Fruit fly (Drosophila melanogaster) ovary, adult (tissue): ENCODE measurements around the gene Rab39.

Experiments used
- CG17801 ChIP-seq: fragments of 200-800 bp; optimal IDR thresholded peaks from 2 replicates; lab custom pipeline; 2019; ENCODE audit warnings: missing biosample characterization, mild to moderate bottlenecking, missing genetic modification characterization, moderate library complexity; ENCODE audit not compliant: partially characterized antibody

Gene Rab39

DNA sequence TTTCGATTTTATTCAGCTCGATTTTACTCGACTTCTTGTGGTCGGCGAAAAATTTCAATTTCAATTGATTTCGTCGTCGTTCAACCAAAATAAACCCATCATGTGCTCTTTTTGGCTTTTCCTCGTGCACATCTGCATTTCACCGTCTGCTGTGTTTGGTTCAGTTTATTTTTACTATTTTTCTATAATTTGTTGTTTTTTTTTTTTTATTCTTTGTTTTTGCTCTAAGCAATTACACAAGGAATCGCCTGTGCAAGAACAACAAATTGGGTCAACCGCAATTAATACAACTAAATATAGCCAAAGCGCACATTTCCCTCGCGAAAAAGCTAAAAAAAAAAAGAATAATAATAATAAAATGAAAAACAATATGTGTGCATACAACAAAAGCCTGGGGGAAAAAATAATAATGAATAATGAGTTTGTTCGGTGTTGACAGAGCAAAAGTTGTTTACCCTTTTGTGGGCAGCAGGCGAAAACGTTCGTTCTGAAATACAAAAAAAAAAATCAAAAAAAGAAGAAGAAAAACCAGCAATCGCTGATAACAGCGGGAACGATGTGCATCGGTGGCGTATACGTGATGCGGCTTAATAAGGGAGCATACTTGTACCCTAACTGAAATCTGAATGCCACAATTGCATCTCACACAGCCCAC lies 35.0 kb upstream of the Rab39 start:
- TF ChIP-seq CG17801 = no peak

DNA sequence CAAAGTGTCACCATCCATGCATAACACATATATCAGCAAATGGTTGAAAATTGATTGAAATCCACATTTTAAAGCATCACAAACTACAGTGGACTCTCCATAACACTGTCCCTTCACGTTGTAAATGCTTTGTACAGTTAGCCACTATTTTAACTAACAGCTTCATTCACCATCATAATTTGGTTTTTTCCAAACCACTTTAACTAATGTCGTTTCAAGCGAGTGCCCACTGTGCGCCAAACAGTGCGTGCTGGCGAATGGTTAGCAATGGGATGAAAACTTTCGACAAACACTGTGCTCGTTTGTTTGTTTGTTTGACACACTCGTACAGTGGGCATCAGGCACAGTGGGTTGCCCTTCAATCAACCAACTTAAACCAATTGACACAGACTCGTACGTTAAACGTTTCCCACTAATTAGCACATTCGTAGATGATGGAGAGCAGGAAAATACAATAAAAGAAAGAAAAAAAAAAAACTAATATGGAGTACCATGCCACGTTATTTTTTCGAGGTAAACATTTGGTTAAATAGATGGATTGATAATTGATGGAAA lies 34.4 kb upstream of the Rab39 start:
- peak; percentile 85 for TF ChIP-seq CG17801

DNA sequence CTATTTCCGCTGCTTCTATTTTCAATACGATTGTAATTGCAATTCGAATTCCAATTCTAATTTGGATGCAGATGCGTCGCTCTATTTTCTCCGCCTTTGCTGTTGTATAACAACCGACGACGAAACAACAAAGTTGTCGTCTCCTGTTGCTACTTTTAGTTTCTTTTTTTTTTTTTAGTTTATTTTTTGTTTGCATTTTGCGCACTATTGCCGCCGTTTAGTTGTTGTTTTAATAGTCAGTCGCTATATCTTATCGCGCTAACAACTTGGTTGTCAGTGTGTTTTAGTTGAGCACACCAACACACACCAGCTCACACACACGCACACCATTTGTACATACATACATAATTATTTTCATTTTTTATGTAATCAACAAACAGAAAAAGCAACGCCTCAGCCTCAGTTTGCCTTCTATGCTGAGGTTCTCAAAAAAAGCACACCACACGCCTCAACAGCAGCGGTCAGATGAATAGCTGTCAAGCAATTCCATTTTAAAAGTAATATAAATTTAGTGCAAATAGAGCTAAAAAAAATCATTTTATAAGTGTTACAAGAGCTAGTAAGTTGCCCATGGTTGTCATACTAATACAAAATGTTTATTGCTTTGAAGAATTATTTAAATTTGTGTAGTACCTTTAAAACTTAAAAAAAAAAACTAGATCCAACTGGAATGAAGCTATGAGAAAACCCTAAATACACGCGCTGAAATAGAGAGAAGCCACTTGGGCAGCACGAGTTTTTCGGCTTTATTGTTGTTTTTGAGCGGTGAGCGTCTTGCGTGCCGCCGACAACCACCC lies 33.2 kb upstream of the Rab39 start:
- TF ChIP-seq CG17801 = peak; percentile 5

DNA sequence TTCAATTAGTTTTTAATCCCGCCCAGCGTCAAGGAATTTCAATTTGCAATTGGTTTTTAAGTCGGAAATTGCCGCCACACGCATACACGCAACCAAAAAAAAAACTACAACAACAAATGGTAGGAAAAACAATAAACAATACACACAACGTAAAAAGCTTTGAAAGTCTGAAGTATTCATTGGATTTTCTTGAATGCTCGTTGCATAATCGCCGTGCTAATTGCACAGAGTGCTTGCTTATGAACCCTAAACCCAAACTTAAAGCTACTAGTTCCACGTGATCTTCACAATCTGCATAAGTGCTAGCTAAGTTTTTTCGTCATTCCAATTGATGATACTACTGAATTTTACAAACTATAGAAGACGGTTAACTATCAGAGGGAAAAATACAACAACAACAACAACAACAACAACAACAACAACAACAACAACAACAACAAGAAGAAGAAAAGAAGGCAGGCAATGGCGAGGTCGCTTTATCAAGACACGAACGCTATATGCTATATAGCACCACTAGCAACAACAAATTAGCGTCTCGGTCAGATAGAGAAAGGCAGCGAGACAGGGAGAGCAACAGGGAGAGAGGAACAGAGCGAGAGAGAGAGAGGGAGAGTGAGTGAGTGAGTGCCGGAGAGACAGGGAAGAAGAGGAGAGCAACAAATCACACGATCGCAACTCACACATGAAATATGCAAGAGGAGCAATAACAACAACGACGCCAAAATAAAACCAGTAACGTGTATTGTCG lies 32.4 kb upstream of the Rab39 start:
- peak; percentile 83 for TF ChIP-seq CG17801

DNA sequence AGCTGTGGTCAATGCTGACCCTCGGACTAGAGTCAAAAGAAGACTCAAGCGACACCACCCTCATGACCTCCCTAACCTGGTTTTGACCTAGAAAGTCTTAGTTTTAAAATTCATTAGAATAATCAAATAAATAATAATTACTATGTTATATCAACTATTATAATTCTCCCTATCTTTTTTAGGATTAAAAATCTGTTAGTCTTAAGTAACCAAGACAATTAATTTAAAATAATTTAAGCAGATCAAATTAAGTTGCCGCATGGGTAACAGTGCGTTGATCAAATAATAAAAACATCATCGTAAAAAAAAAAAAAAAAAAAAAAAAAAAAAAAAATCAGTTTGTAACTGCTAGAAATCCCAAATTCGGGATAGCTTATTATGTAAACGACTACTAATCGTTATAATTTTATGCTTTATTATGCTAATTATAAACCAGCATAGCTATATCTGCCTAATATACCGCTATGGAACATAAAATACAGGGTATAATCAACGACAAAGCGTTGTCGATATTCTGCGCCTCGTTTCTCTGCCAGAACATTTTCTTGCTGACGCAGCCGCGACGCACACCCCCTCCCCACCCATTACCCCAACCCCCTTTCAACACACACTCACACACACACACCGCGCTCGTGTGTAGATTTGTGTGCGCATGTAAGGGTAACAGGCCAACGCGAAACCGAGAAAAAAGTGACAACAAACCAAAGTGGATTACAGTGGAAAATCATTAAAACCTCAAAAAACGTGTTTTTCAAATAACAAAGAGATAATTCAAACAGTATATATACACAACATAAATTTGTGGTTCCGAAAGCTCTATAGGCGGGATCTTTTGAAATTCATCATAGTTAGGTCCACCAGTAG lies 31.5 kb upstream of the Rab39 start:
- peak; percentile 68 for TF ChIP-seq CG17801

DNA sequence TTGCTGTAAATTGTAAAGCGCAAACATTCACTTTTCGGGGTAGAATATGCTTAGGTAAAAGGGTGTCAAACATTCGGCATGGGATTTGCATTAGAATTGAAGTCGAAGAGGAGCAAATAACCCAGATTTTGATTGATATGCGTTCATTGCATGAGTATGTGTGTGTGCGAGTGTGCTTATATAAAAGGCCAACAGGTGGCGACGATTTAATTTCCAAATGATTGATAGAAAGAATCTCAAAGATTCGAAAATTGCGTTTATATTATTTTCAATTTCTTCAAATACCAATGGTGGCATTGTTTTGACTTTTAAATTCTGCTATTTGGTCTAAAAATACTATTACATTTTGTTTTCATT lies 30.9 kb upstream of the Rab39 start:
- TF ChIP-seq CG17801 = no peak

DNA sequence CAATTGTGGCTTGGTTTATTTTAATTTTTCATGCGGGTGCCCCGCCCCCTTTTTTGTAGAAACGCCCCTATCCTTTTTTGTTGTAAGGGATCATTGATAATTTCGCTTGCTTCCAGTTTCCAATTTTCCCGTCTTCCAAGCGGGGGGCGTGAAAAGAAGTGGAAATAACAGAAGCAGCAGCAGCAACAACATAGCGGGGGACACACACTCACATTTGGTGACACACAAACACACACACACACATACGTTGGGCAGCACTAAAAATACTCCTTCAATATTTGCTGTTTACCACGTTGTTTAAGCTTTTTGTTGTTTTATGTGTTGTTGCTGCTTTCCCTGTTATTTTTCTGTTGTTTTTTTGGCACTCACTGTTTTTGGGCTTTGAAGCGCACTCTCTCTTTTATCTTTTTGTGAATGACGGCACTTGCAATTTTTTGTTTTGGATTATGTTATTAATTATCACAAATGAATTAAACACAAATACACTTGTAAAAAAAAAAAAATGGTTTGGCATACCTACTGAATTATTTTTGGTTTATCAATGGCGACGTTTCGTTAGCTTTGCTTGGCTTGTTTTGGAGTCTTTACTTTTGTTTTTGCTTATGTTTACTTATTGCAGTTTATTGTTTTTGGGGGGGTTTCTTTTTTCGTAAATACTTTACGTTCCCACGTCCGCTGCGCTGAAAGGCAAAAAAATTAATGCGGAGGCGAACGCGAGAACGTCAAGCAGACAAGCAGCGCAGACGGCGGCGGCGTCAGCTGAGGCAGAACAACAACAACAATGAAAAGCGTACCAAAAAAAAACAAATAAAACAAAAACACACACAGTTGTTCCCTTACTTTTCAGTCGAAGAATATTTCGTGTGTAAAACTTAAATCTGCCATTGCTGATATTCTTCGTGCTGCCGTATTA lies 30.2 kb upstream of the Rab39 start:
- no peak for TF ChIP-seq CG17801

DNA sequence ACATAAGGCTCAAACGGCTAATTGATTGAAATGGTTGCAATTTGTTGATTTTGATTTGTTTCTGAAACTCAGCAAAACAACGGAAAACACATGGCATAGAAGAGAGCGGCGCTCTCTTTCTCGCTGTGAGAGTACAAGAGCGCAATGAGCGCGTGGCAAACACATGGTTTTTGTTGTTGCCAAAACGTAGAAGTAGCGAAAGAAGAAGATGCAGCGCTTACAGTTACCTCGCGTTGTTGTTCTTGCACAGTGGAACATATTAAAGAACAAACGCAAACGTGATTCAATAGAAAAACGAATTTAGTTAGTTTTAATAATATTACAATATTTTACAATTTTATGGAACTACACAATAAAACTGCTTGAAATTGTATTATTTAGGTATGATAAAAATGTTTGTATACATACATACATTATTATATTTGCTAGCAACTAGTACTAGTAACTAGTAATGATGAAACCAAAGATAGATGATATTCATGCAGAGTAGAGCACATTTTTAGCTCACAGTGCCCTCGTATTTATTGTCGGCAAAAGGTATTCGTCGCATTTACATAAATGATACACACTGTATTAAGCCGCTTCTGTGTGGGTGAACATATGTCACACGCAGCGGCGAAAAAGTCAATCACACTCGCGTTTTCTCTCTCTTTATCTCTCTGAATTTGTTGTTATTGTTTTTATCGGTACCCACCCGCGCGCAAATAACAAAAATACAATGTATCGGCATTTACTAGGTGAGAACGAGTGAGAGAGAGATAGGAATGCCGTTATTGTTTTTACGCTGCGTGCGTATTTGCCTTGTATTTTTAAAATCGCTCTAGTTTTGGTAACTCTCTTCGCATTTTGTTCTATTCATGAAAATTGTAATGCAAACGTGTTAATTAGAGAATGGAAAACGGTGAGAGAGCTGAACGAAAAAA lies 29.3 kb upstream of the Rab39 start:
- TF ChIP-seq CG17801 = peak; percentile 96

DNA sequence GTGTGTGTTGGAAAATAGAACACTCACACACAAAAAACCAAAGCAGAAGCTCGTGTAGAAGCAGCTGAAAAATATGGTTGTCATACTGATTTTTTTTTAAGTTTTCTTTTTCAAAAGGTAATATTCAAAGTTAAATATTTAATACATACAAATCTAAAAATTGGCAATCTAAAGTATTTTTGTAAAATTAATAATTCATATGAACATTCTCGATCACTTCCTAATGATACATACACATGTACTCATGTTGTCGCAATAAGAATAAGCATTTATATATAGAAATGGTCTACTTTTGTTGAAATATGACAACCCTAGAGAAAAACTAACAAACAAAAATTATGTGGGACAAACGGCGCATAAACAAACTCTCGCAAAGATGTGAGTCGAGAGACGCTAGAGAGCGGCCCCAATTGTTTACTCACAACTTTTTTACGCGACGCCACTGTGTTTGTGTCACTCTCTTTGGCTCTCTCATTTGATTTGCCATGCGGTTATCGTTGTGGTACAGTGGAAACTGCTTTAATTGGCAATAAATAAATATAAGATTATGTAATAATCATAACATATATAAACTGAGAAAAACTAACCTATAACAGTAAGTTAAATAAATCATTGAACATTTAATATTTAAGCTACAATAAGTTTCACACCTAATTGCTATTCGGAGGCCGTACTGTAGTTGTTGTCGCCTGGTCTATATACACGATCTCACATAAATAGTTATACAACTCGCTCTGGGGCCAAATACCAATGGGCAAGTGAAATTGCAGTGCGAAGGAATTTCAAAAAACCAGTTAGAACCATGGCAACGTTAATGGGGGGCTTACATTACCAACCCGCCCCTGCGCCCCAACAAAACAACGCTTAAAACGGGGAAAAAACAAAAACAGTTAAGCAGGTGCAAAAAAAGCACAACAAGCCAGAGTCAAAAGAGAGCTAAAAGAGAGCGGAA lies 28.0 kb upstream of the Rab39 start:
- TF ChIP-seq CG17801 = peak; percentile 99

DNA sequence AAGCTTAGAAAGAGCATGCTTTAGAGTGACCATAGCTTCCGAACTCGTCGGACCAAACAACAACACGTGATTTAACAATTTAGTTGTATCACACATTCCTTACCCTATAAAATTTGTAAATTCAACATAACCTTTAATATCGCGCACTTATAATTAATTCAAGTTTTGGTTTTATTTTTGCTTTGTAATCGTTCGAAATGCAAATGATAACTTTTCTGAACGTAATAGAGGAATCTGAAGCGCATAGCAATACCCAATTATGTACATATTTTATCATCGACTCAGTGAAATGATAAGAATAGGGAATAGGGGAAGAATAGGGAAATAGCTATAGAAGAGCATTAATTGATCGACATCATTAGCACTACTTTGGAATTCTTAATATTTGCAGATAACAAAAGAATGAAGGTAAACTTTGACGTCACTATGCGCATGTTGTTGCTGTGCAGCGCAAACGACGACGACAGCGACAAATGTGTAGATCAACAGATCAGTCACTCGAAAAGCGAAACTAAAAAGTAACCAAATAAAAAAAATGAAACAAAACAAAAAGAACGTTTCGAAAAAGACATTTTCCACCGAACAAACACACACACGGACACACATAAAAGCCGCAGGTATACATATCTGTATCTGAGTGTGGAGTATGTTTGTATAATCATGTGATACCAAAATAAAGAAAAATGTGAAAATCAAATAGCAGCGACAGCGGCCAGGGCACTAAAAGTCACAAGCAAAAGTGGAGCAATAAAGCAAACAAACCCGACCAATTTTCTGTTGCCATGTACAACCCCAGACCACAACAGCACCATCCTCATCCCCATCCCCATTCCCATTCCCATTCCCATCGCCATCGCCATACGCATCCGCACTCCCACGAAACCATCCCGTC lies 27.1 kb upstream of the Rab39 start:
- no peak for TF ChIP-seq CG17801

DNA sequence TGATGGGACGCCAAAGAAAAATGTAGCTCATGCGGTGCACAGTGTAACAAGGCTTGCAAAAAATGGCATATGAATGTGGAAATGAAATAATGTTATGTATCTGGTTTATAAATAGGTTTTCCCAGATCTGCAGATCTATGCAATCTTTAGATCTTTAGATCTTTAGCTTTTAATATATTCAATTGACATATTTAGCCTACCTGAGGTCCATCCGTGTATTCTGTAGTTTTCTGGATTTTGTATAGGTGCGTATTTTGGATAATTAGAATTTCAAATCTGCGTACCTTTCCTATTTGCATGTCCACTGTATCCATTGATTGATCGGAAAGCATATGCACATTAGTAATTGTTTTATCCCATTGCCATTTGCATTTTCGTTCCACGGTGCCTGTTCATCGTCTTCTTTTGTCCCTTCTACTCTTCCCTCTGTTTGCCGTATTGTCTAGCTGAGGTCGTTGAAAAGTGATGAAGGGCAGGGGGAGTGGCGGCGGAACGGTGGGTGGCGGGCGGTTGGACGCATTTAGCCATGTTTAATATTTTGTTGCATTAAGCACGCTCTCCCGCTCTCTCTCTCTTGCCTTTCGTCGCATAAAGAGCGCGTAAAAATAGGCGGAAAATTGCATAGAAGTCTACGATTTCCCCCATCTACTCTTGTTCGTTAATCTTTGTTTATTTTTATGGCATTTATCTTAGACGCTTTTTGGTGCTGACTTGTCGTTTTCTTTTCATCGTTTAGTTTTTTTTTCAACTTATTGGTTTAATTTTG lies 25.6 kb upstream of the Rab39 start, which contains the start of gene CHES-1-like:
Gene CHES-1-like (minus strand): TSS at position 444 of the 766 bp plus-strand sequence.
- TF ChIP-seq CG17801 = peak; percentile 90
